Fruit fly (Drosophila melanogaster): ENCODE data around the gene CG12091.
A peak's percentile ranks its signal among the peaks of the same experiment; 100 is the strongest.

- TF ChIP-seq OdsH (GFP tag; optimal IDR thresholded peaks at IDR 0.05), result no peak
- no peak for TF ChIP-seq pan (optimal IDR thresholded peaks at IDR 0.05)
- no peak for TF ChIP-seq usp (GFP tag; optimal IDR thresholded peaks at IDR 0.05)
- no peak for TF ChIP-seq N (GFP tag; optimal IDR thresholded peaks at IDR 0.05)
- TF ChIP-seq Rel (GFP tag; optimal IDR thresholded peaks at IDR 0.05), result no peak
- peak; percentile 96 for TF ChIP-seq Rel (tag; optimal IDR thresholded peaks at IDR 0.05)
- TF ChIP-seq brk (GFP tag; optimal IDR thresholded peaks at IDR 0.05), result no peak
- no peak for TF ChIP-seq psq (GFP tag; optimal IDR thresholded peaks at IDR 0.05)
- TF ChIP-seq CG32264 (GFP tag; optimal IDR thresholded peaks at IDR 0.05), result no peak
- no peak for TF ChIP-seq woc (GFP tag; optimal IDR thresholded peaks at IDR 0.05)
- no peak for TF ChIP-seq br (GFP tag; optimal IDR thresholded peaks at IDR 0.05)
Observed at dm6 chr3L:1502086-1502893, 34.3 kb downstream of the CG12091 start, which contains the start of the genes hfp and Psa.
